Fruit fly (Drosophila melanogaster) Kc167 (cell line): ENCODE data around the gene CG31804.

Experiments used
- Myc ChIP-seq: fragments of >200 bp; optimal IDR thresholded peaks from 2 replicates; lab custom pipeline; 2017; ENCODE audit warnings: missing external identifiers
- Sin3A ChIP-seq: fragments of >200 bp; optimal IDR thresholded peaks from 2 replicates; lab custom pipeline; 2018; ENCODE audit warnings: missing external identifiers
- h ChIP-seq: fragments of >200 bp; optimal IDR thresholded peaks from 3 replicates; lab custom pipeline; 2018; ENCODE audit warnings: missing external identifiers
- insv ChIP-seq: fragments of >200 bp; optimal IDR thresholded peaks from 3 replicates; lab custom pipeline; 2018; ENCODE audit warnings: missing external identifiers
- psq ChIP-seq: fragments of >200 bp; optimal IDR thresholded peaks from 2 replicates; lab custom pipeline; 2017; ENCODE audit warnings: missing external identifiers
- ttk ChIP-seq: sonication (Bioruptor generic); optimal IDR thresholded peaks from 2 replicates; lab custom pipeline; 2017; ENCODE audit warnings: missing external identifiers

CG31804 gene

DNA sequence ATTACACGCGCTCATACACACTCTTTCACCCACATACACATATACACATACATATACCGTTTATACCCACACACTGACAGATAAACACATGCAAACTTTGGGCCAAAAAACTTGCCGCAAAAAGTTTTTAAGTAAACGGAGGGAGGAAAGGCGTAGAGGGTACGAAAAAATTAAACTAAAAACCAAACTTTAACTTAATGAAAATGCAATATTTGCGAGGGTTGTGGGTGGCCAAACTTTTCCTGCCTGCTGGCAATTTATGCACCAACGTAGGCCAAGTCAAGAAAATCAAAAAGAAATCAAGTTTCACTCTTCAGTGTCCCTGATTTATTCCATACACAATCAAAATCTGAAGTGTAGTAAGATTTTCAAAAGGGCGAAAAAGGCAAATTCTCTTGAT is at the start of gene CG31804:
TSS of gene CG31804 (plus strand) at position 301 of the 400 bp plus-strand sequence.
- no peak for TF ChIP-seq ttk (lab: Kevin White, UChicago)
- no peak for TF ChIP-seq h (lab: Kevin White, UChicago)
- no peak for TF ChIP-seq psq (lab: Kevin White, UChicago)
- TF ChIP-seq Myc (lab: Kevin White, UChicago) = no peak
- no peak for TF ChIP-seq insv (lab: Kevin White, UChicago)
- no peak for TF ChIP-seq Sin3A

DNA sequence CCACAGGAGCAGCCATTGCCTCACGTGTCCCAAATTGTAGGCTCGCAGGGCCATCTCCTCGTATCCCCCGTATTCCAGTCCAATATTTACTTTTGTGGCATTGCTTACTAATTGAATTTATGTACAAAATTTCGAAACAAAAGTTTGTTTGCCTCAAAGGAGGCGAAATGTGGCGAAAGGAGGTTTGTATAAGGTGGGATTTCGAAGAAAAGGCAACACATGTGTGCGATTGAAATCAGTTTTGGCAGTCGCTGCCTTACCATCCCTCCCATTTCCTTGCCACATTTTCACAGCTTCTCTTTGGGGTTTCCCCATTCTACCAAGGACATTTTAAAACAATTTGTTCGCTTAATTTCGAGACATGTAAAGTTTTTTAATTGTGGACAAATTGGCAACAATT is 42.7 kb upstream of the CG31804 start, which contains the start of gene CG45691:
TSS of gene CG45691 (minus strand) at position 101 of the 400 bp plus-strand sequence.
- TF ChIP-seq Sin3A = no peak

DNA sequence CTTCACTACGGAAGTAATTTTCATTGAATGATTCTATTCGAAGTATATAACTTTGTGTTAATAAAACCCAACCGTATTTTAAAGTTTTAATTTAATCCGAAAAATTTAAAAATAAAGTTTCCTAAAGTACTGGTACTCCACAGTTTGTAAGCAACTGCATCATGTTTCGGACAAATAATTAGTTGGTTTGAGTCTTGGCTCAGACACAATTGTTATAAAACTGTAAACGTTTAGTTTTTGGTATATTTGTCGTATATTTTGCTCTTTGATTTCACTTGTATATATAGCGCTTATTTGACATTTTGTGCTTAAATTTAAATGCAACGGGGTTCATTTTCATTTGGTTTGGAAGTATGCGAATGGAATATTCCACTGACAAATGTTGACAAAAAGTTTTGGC is 5.2 kb downstream of the CG31804 start:
- TF ChIP-seq h (lab: Kevin White, UChicago) (no peak), Sin3A (no peak), psq (lab: Kevin White, UChicago) (no peak), ttk (lab: Kevin White, UChicago) (no peak), insv (lab: Kevin White, UChicago) (no peak)

DNA sequence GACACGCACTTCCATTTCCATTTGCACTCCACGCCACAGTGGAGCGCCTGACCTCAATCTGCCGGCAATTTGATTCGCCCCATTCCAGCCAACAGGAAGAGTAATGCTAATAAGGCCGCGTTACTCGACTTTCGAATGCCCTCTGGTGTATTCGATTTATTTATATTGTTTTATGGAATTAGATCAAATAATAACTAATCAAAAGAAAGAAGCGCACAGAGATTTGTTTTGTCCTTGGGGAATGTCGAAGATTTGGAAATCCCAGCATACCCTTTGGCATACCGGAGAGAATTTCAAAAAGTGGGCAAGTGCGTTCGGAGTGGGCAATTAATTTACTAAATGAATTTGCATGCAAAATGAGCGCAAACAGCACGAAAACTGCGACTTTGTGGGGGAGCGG is 11.5 kb downstream of the CG31804 start:
- TF ChIP-seq Myc (lab: Kevin White, UChicago) (no peak), psq (lab: Kevin White, UChicago) (no peak), insv (lab: Kevin White, UChicago) (no peak), ttk (lab: Kevin White, UChicago) (no peak), h (lab: Kevin White, UChicago) (no peak), Sin3A (no peak)

DNA sequence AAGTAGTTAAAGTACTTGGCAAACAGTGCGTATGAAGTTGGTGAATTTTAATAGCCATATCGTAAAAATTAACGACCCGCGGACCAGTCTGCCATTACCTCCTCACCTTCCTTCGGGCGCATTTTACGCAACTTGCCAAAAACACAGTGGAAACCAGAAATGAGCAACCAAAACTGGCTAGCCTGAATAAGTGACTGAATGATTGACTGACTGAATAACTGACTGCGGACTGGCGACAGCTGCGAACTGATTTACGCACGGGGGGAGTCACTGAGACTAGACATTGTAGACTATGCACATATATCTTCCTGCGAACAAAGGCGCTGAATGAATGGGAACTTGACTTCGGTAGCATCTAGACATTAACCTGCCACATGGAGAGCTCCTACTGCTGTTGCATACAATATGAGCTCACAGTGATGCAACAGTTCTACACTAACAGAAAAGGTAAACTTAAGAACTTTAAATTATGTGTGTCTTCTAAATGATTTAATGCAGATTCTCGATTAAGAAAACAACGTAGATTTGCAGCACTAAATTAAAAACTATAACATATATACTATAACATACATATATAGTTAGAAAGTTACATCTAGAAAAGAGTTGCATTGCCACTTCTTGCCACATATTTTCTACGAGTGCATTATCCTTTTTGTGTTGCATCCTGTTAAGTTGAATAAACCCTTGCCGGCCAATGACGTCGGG is 12.8 kb downstream of the CG31804 start:
- no peak for TF ChIP-seq Myc (lab: Kevin White, UChicago)
- no peak for TF ChIP-seq psq (lab: Kevin White, UChicago)
- TF ChIP-seq ttk (lab: Kevin White, UChicago) = no peak
- TF ChIP-seq h (lab: Kevin White, UChicago) = no peak
- TF ChIP-seq Sin3A = no peak
- no peak for TF ChIP-seq insv (lab: Kevin White, UChicago)

DNA sequence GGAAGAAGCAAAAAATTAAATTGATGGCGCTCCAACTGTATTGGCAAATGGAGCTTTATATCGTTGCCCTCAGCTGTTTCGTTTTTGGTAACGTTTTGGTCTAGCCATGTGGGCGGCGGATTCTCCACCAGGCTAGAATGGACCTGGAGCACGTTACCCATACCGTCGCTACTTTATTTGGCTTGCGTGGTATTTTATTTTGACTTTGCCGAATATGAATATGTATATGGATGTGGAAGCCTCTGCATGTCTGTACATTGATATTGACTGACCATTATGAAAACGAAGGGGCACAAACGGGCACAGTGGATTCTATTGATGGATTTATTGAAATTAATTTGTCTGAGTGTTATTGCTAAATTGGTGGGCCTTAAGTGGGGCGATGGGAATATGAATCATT is 14.5 kb downstream of the CG31804 start:
- TF ChIP-seq h (lab: Kevin White, UChicago) (no peak), ttk (lab: Kevin White, UChicago) (no peak), Sin3A (no peak), Myc (lab: Kevin White, UChicago) (no peak), insv (lab: Kevin White, UChicago) (no peak), psq (lab: Kevin White, UChicago) (no peak)

DNA sequence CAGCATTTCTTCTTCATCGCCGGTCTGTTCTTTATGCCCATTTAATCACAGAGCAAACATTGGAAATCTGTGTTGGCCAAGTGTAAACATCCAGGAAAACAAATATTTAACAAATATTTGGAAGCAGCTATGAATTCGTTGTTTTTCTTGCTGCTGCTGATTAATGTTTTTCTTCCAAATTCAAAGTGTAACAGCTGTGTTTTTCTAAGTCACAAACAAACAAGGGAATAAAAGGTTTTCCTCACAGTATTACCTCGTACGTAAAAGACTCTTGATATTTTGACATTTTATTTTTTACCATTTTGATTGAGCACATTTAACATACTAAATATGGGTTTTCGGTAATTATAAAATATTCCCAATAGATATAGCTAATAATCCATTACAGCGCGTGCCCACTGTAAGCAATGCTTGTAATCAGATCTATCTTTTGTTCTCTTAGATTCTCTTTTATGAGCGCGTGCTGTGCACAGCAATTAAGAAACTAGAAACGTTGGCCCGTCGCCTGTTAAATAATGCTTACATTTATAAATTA is 15.5 kb downstream of the CG31804 start:
- TF ChIP-seq h (lab: Kevin White, UChicago) (no peak), ttk (lab: Kevin White, UChicago) (no peak), Sin3A (no peak), insv (lab: Kevin White, UChicago) (no peak), psq (lab: Kevin White, UChicago) (no peak), Myc (lab: Kevin White, UChicago) (no peak)

DNA sequence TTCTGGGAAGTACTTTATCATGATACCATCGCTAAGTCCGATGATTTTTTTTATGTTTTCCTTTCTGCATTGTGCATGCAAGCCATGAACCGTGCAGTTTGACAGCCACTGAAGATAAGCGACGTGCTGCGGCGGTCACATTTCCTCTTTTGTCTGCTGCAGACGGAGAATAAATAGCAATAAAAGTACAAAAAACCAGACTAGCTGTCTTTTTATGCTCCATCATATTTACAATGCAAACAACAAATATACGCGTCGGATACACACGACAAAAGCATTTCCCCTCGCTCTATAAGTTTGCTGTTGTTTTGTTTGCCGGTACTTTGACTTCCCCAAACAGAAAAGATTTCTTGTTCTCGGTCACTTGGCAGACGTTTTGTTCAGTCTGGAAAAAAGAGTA is 16.5 kb downstream of the CG31804 start:
- TF ChIP-seq ttk (lab: Kevin White, UChicago) (no peak), h (lab: Kevin White, UChicago) (no peak), insv (lab: Kevin White, UChicago) (no peak), Sin3A (no peak), Myc (lab: Kevin White, UChicago) (no peak), psq (lab: Kevin White, UChicago) (no peak)

DNA sequence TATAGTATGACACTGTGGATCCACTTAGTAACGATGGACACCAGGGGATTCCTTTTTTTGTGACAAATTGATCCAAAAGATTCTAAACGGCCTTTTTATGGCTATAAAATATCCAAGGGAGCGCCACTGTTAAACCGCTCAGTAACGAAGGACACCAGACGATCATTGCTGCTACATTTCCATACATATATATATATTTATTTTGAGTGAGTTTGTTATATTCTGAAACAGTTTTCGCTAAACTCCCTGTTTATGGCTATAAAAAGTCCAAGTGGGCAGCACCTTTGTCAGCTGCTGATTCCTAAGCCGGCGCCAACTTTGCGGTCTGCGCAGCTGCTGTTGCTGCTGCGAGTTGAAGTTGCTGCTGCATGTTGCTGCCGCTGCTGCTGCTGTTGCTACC is 17.2 kb downstream of the CG31804 start:
- TF ChIP-seq ttk (lab: Kevin White, UChicago) = no peak
- no peak for TF ChIP-seq psq (lab: Kevin White, UChicago)
- TF ChIP-seq insv (lab: Kevin White, UChicago) = no peak
- TF ChIP-seq h (lab: Kevin White, UChicago) = no peak
- TF ChIP-seq Myc (lab: Kevin White, UChicago) = no peak
- TF ChIP-seq Sin3A = no peak

DNA sequence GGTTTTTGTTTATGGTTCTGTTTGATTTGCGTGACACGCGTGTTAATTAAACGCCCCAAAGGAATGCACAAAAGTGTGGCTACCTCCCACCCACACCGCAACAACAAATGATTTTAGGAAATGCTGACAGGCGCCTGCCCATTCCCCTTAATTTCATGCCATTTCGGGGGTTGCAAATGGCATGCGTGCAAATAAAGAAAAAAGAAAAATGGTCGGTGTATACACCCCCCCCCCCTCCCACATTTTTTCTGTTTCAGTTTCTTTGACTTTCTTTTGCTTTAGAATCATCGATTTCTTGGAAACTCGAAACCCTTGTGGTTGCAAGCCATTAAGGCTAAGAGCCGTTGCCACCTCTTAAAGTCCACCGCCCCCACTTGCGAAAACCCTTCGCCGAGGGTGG is 17.8 kb downstream of the CG31804 start:
- no peak for TF ChIP-seq h (lab: Kevin White, UChicago)
- TF ChIP-seq ttk (lab: Kevin White, UChicago) = no peak
- TF ChIP-seq Myc (lab: Kevin White, UChicago) = no peak

DNA sequence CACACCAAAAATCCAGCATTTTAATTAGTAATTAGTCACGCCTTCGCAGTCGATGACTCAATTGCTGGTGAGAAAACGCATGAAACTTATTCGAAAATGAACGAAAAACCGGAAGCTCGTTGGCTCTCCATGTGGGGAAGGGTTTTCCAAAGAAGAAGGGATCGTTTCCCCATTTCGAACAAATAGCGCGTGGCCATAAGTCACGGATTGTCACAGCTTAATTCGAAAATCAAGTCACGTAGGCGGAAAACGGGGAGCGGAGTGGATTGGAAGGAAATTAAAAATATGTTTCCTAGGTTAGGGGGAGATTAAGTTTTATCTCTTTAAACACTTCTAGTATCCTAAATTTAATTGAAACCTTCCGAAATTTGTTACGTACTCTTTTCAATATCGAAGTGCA is 18.3 kb downstream of the CG31804 start:
- TF ChIP-seq h (lab: Kevin White, UChicago) (no peak), psq (lab: Kevin White, UChicago) (no peak), Sin3A (no peak), insv (lab: Kevin White, UChicago) (no peak), ttk (lab: Kevin White, UChicago) (no peak), Myc (lab: Kevin White, UChicago) (no peak)

DNA sequence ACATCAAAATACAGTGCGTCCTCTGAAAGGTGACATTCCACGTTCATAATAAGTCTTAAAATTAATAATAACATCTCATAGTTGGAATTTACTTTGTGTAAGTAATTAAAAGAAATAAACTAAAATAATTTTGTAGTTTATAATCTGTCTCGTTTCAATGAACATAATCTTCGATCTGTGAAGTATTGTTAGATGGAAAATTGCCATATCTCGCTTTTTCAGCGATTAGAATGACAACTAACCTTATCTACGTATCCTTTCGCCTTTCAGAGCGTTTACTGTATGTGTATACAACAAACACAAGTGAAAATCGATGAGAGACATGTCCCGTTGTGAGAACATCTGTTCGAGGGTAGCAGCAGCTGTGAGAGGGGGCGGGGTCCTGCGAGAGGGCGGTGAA is 19.0 kb downstream of the CG31804 start:
- TF ChIP-seq psq (lab: Kevin White, UChicago) (no peak), Sin3A (no peak)
